Comparison of ENCODE assay signal across 6 worm cellular contexts in the genomic region with DNA sequence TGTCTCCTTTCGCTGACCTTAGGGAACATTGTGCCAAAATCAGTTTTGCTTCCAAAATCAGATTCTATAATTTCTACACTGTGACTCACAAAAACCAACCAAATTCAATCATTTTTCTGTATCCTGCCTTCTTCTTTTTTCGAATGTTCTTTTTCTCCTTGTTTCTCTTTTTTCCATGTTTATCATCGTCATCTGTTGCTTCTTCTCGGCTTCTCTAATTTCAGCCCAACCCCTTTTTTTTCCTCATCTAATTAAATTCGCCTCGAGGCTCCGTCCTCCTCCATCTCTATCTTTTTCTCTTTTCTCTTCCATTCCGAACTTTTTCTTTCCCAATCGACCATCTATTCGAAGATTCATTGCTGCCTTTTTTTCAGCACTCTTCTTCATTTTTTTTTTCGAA.
A peak's percentile ranks its signal among the peaks of the same experiment; 100 is the strongest.
TF ChIP-seq lines count a peak whose summit lies in the region.

A gene (plus strand): TSS at position 311 of the 400 bp plus-strand sequence.

TF ChIP-seq in whole organism, L1 larva, 84 proteins besides CTCF, POLR2A, EP300 and RAD21 (continues in another document):
- peak; percentile 21 for TF ChIP-seq nhr-71 (tag; optimal IDR thresholded peaks at IDR 0.05; lab: Kevin White, UChicago)
- TF ChIP-seq pag-3 (tag; optimal IDR thresholded peaks at IDR 0.05; lab: Kevin White, UChicago; ENCODE audit: borderline replicate concordance, insufficient read depth) = no peak
- no peak for TF ChIP-seq sup-37 (GFP tag; optimal IDR thresholded peaks at IDR 0.05; lab: Kevin White, UChicago)
- TF ChIP-seq rnt-1 (tag; optimal IDR thresholded peaks at IDR 0.05; lab: Kevin White, UChicago) = no peak
- no peak for TF ChIP-seq pax-3 (tag; optimal IDR thresholded peaks at IDR 0.05; lab: Kevin White, UChicago)
- TF ChIP-seq mdl-1 (tag; optimal IDR thresholded peaks at IDR 0.05; lab: Kevin White, UChicago) = no peak
- TF ChIP-seq ceh-88 (GFP tag; IDR thresholded peaks at IDR 0.05; lab: Robert Waterston, UW) = no peak
- peak; percentile 12 for TF ChIP-seq nhr-47 (tag; optimal IDR thresholded peaks at IDR 0.05; lab: Kevin White, UChicago)
- peak in 1 of 2 experiments; percentile 19 for TF ChIP-seq lsy-2 (tag; optimal IDR thresholded peaks at IDR 0.05; lab: Kevin White, UChicago)
- no peak for TF ChIP-seq ceh-82 (tag; optimal IDR thresholded peaks at IDR 0.05; lab: Kevin White, UChicago)
- TF ChIP-seq ces-1 (GFP tag; optimal IDR thresholded peaks at IDR 0.05; lab: Kevin White, UChicago) = no peak
- peak; percentile 71 for TF ChIP-seq lin-14 (GFP tag; optimal IDR thresholded peaks at IDR 0.05; lab: Kevin White, UChicago)
- TF ChIP-seq aly-2 (tag; optimal IDR thresholded peaks at IDR 0.05; lab: Kevin White, UChicago) = no peak
- TF ChIP-seq mep-1 (tag; optimal IDR thresholded peaks at IDR 0.05; lab: Kevin White, UChicago) = peak; percentile 1

TF ChIP-seq in whole organism, L2 larva, 48 proteins besides CTCF, POLR2A, EP300 and RAD21 (continues in another document):
- TF ChIP-seq nhr-21 (tag; optimal IDR thresholded peaks at IDR 0.05; lab: Kevin White, UChicago) = no peak
- TF ChIP-seq zag-1 (tag; optimal IDR thresholded peaks at IDR 0.05; lab: Kevin White, UChicago) = peak; percentile 24
- no peak for TF ChIP-seq egl-27 (tag; optimal IDR thresholded peaks at IDR 0.05; lab: Kevin White, UChicago)
- TF ChIP-seq R02D3.7 (tag; optimal IDR thresholded peaks at IDR 0.05; lab: Kevin White, UChicago) = no peak
- TF ChIP-seq sem-4 (tag; optimal IDR thresholded peaks at IDR 0.05; lab: Kevin White, UChicago) = peak; percentile 55
- no peak for TF ChIP-seq gmeb-1 (tag; optimal IDR thresholded peaks at IDR 0.05; lab: Kevin White, UChicago)
- no peak for TF ChIP-seq Y55F3AM.14 (GFP tag; optimal IDR thresholded peaks at IDR 0.05; lab: Kevin White, UChicago)
- TF ChIP-seq crh-2 (tag; optimal IDR thresholded peaks at IDR 0.05; lab: Kevin White, UChicago) = peak; percentile 14
- no peak for TF ChIP-seq ztf-1 (GFP tag; conservative IDR thresholded peaks at IDR 0.05; lab: Robert Waterston, UW)
- no peak for TF ChIP-seq nhr-11 (tag; optimal IDR thresholded peaks at IDR 0.05; lab: Kevin White, UChicago)
- TF ChIP-seq nhr-6 (tag; optimal IDR thresholded peaks at IDR 0.05; lab: Kevin White, UChicago) = no peak
- no peak for TF ChIP-seq sma-3 (GFP tag; optimal IDR thresholded peaks at IDR 0.05; lab: Kevin White, UChicago)
- TF ChIP-seq fos-1 (tag; optimal IDR thresholded peaks at IDR 0.05; lab: Kevin White, UChicago) = no peak
- no peak for TF ChIP-seq unc-55 (GFP tag; optimal IDR thresholded peaks at IDR 0.05; lab: Kevin White, UChicago)
- no peak for TF ChIP-seq nhr-77 (tag; optimal IDR thresholded peaks at IDR 0.05; lab: Kevin White, UChicago)
- no peak for TF ChIP-seq ztf-11 (tag; optimal IDR thresholded peaks at IDR 0.05; lab: Kevin White, UChicago)

TF ChIP-seq in whole organism, L3 larva, 47 proteins besides CTCF, POLR2A, EP300 and RAD21:
- TF ChIP-seq sea-2 (GFP tag; optimal IDR thresholded peaks at IDR 0.05; lab: Kevin White, UChicago) (no peak), nfya-1 (tag; optimal IDR thresholded peaks at IDR 0.05; lab: Kevin White, UChicago; ENCODE audit: insufficient read depth) (peak; percentile 44), fkh-10 (GFP tag; optimal IDR thresholded peaks at IDR 0.05; lab: Kevin White, UChicago) (peak; percentile 87), unc-39 (tag; optimal IDR thresholded peaks at IDR 0.05; lab: Kevin White, UChicago) (no peak), egl-27 (tag; optimal IDR thresholded peaks at IDR 0.05; lab: Kevin White, UChicago) (no peak), lin-15B (tag; optimal IDR thresholded peaks at IDR 0.05; lab: Kevin White, UChicago) (no peak), hmg-11 (tag; optimal IDR thresholded peaks at IDR 0.05; lab: Kevin White, UChicago) (no peak)

TF ChIP-seq in whole organism, L4 larva, 104 proteins besides CTCF, POLR2A, EP300 and RAD21:
- peak; percentile 14 for TF ChIP-seq hlh-30 (tag; optimal IDR thresholded peaks at IDR 0.05; lab: Kevin White, UChicago; ENCODE audit: insufficient read depth)
- peak; percentile 91 for TF ChIP-seq ces-1 (GFP tag; optimal IDR thresholded peaks at IDR 0.05; lab: Kevin White, UChicago)
- TF ChIP-seq gei-8 (GFP tag; optimal IDR thresholded peaks at IDR 0.05; lab: Kevin White, UChicago) = no peak
- no peak for TF ChIP-seq tag-97 (GFP tag; IDR thresholded peaks at IDR 0.05; lab: Robert Waterston, UW)
- TF ChIP-seq mep-1 (tag; optimal IDR thresholded peaks at IDR 0.05; lab: Kevin White, UChicago) = peak; percentile 24
- no peak for TF ChIP-seq lin-13 (GFP tag; optimal IDR thresholded peaks at IDR 0.05; lab: Kevin White, UChicago)
- peak in 1 of 2 experiments; percentile 32 for TF ChIP-seq lsy-2 (tag; optimal IDR thresholded peaks at IDR 0.05; lab: Kevin White, UChicago)
- TF ChIP-seq unc-62 (GFP tag; optimal IDR thresholded peaks at IDR 0.05 in 1 of 2; lab: Kevin White, UChicago) = peak in 1 of 2 experiments; percentile 63
- TF ChIP-seq unc-62 (tag; optimal IDR thresholded peaks at IDR 0.05; lab: Kevin White, UChicago) = no peak
- no peak for TF ChIP-seq dmd-6 (GFP tag; IDR thresholded peaks at IDR 0.05; lab: Robert Waterston, UW)
- TF ChIP-seq fkh-10 (GFP tag; optimal IDR thresholded peaks at IDR 0.05; lab: Kevin White, UChicago) = peak; percentile 34
- no peak for TF ChIP-seq ZK337.2 (GFP tag; IDR thresholded peaks at IDR 0.05; lab: Robert Waterston, UW)
- TF ChIP-seq rbr-2 (tag; optimal IDR thresholded peaks at IDR 0.05; lab: Kevin White, UChicago) = peak; percentile 29
- no peak for TF ChIP-seq Y75B8A.6 (GFP tag; IDR thresholded peaks at IDR 0.05; lab: Robert Waterston, UW)

TF ChIP-seq in whole organism, late embryonic, 69 proteins besides CTCF, POLR2A, EP300 and RAD21:
- TF ChIP-seq ceh-6 (GFP tag; optimal IDR thresholded peaks at IDR 0.05; lab: Kevin White, UChicago) = no peak
- peak; percentile 89 for TF ChIP-seq unc-42 (tag; optimal IDR thresholded peaks at IDR 0.05; lab: Kevin White, UChicago)
- TF ChIP-seq che-1 (tag; optimal IDR thresholded peaks at IDR 0.05; lab: Kevin White, UChicago) = no peak

TF ChIP-seq in whole organism, mixed stage, embryonic, 35 proteins besides CTCF, POLR2A, EP300 and RAD21:
- TF ChIP-seq ceh-39 (tag; optimal IDR thresholded peaks at IDR 0.05; lab: Kevin White, UChicago) = no peak
- TF ChIP-seq mab-5 (tag; optimal IDR thresholded peaks at IDR 0.05; lab: Kevin White, UChicago) = no peak
- TF ChIP-seq elt-1 (tag; optimal IDR thresholded peaks at IDR 0.05; lab: Kevin White, UChicago; ENCODE audit: borderline replicate concordance, insufficient read depth) = no peak
- TF ChIP-seq ces-1 (GFP tag; optimal IDR thresholded peaks at IDR 0.05; lab: Kevin White, UChicago) = peak; percentile 72
- TF ChIP-seq flh-1 (GFP tag; optimal IDR thresholded peaks at IDR 0.05; lab: Kevin White, UChicago) = no peak
- no peak for TF ChIP-seq unc-120 (tag; optimal IDR thresholded peaks at IDR 0.05; lab: Kevin White, UChicago; ENCODE audit: poor library complexity, severe bottlenecking)
TF ChIP-seq in whole organism, mixed stage, embryonic: peak in this region for 1.
